Worm (Caenorhabditis elegans) whole organism, young adult: ENCODE measurements around the gene F48E8.3.

ENCODE experiments used
- B0336.3 ChIP-seq: fragments of 200-800 bp; sonication (Bioruptor generic); IDR thresholded peaks from 2 replicates; pipeline ENCODE4 v1.3.6; 2022; ENCODE audit warnings: missing genetic modification characterization, missing compliant biosample characterization
- C06A6.2 ChIP-seq: fragments of 200-800 bp; sonication (Bioruptor generic); conservative IDR thresholded peaks from 2 replicates; pipeline ENCODE4 v1.3.6; 2022; ENCODE audit warnings: missing genetic modification characterization, missing compliant biosample characterization
- D2030.7 ChIP-seq: fragments of 200-800 bp; sonication (Bioruptor generic); IDR thresholded peaks from 2 replicates; pipeline ENCODE4 v1.3.6; 2022; ENCODE audit warnings: missing genetic modification reagents, missing genetic modification characterization, missing compliant biosample characterization
- F37B4.10 ChIP-seq: fragments of 200-800 bp; sonication (Bioruptor generic); IDR thresholded peaks from 2 replicates; pipeline ENCODE4 v1.3.6; 2022; ENCODE audit warnings: missing genetic modification characterization, missing compliant biosample characterization
- F39B2.1 ChIP-seq: fragments of 200-800 bp; sonication (Bioruptor generic); IDR thresholded peaks from 2 replicates; pipeline ENCODE4 v1.3.6; 2022; ENCODE audit warnings: missing genetic modification reagents, missing genetic modification characterization, missing compliant biosample characterization
- F49E8.2 ChIP-seq: sonication (generic microtip); optimal IDR thresholded peaks from 3 replicates; lab custom pipeline; 2017; ENCODE audit warnings: missing genetic modification characterization, mild to moderate bottlenecking, missing compliant biosample characterization, antibody characterized with exemption, moderate library complexity; ENCODE audit not compliant: insufficient read depth
- F52B5.7 ChIP-seq: sonication (generic microtip); optimal IDR thresholded peaks from 2 replicates; lab custom pipeline; 2016; ENCODE audit warnings: mild to moderate bottlenecking, missing genetic modification characterization, missing compliant biosample characterization
- F57C9.4 ChIP-seq: sonication (generic microtip); optimal IDR thresholded peaks from 2 replicates; lab custom pipeline; 2017; ENCODE audit warnings: mild to moderate bottlenecking, missing genetic modification characterization, missing compliant biosample characterization
- atf-7 ChIP-seq: sonication (generic microtip); optimal IDR thresholded peaks from 2 replicates; lab custom pipeline; 2017; ENCODE audit warnings: mild to moderate bottlenecking, missing genetic modification characterization, missing compliant biosample characterization
- athp-1 ChIP-seq: sonication (generic microtip); optimal IDR thresholded peaks from 2 replicates; lab custom pipeline; 2017; ENCODE audit warnings: mild to moderate bottlenecking, missing genetic modification characterization, missing compliant biosample characterization
- attf-3 ChIP-seq: fragments of 200-800 bp; sonication (Bioruptor generic); conservative IDR thresholded peaks from 2 replicates; pipeline ENCODE4 v1.3.6; 2022; ENCODE audit warnings: missing genetic modification reagents, missing genetic modification characterization, missing compliant biosample characterization
- attf-5 ChIP-seq: fragments of 200-800 bp; sonication (Bioruptor generic); optimal IDR thresholded peaks from 2 replicates; lab custom pipeline; 2018; ENCODE audit warnings: mild to moderate bottlenecking, missing genetic modification characterization, missing compliant biosample characterization
- ccch-3 ChIP-seq: fragments of 200-800 bp; sonication (Bioruptor generic); optimal IDR thresholded peaks from 2 replicates; lab custom pipeline; 2018; ENCODE audit warnings: mild to moderate bottlenecking, missing genetic modification characterization, missing compliant biosample characterization
- cebp-1 ChIP-seq, 2 experiments: fragments of 200-800 bp in 1 of 2; sonication (Bioruptor generic) in 1 of 2; sonication (generic microtip) in 1 of 2; IDR thresholded peaks in 1 of 2; optimal IDR thresholded peaks in 1 of 2; 2 replicates each; pipeline versions ENCODE4 v1.3.6 to Lab custom; 2017 to 2022; ENCODE audit warnings: missing compliant biosample characterization in 2 of 2, missing genetic modification characterization in 2 of 2, mild to moderate bottlenecking in 1 of 2, missing genetic modification reagents in 1 of 2, moderate library complexity in 1 of 2
- ceh-100 ChIP-seq: fragments of 200-800 bp; sonication (Bioruptor generic); IDR thresholded peaks from 2 replicates; pipeline ENCODE4 v1.3.6; 2022; ENCODE audit warnings: missing genetic modification reagents, missing genetic modification characterization, missing compliant biosample characterization
- ceh-58 ChIP-seq: fragments of 200-800 bp; sonication (Bioruptor generic); IDR thresholded peaks from 2 replicates; pipeline ENCODE4 v1.3.6; 2022; ENCODE audit warnings: missing genetic modification characterization, missing compliant biosample characterization
- die-1 ChIP-seq: sonication (generic microtip); optimal IDR thresholded peaks from 2 replicates; lab custom pipeline; 2016; ENCODE audit warnings: missing genotype, mild to moderate bottlenecking, missing genetic modification characterization, missing compliant biosample characterization
- dpl-1 ChIP-seq: fragments of 150-350 bp; optimal IDR thresholded peaks from 2 replicates; lab custom pipeline; 2014; ENCODE audit warnings: missing biosample characterization, missing genetic modification reagents, missing genetic modification characterization
- egl-44 ChIP-seq: fragments of 200-800 bp; sonication (Bioruptor generic); IDR thresholded peaks from 2 replicates; pipeline ENCODE4 v1.3.6; 2022; ENCODE audit warnings: missing genetic modification reagents, missing genetic modification characterization, missing compliant biosample characterization
- ekl-4 ChIP-seq: fragments of 200-800 bp; sonication (Bioruptor generic); IDR thresholded peaks from 2 replicates; pipeline ENCODE4 v1.3.6; 2022; ENCODE audit warnings: missing genetic modification reagents, missing genetic modification characterization, missing compliant biosample characterization
- hlh-26 ChIP-seq: fragments of 200-800 bp; sonication (Bioruptor generic); conservative IDR thresholded peaks from 2 replicates; pipeline ENCODE4 v1.3.6; 2022; ENCODE audit warnings: missing genetic modification reagents, missing genetic modification characterization, missing compliant biosample characterization
- hmg-20 ChIP-seq: fragments of 200-800 bp; sonication (Bioruptor generic); IDR thresholded peaks from 2 replicates; pipeline ENCODE4 v1.3.6; 2022; ENCODE audit warnings: missing genetic modification reagents, missing genetic modification characterization, missing compliant biosample characterization
- lin-40 ChIP-seq: sonication (generic microtip); optimal IDR thresholded peaks from 2 replicates; lab custom pipeline; 2016; ENCODE audit warnings: missing genetic modification characterization, mild to moderate bottlenecking, missing compliant biosample characterization, missing genotype, missing genetic modification reagents
- lir-1 ChIP-seq: fragments of 200-800 bp; sonication (Bioruptor generic); conservative IDR thresholded peaks from 2 replicates; pipeline ENCODE4 v1.3.6; 2022; ENCODE audit warnings: missing genetic modification reagents, missing genetic modification characterization, missing compliant biosample characterization
- madf-3 ChIP-seq: fragments of 200-800 bp; sonication (Bioruptor generic); IDR thresholded peaks from 2 replicates; pipeline ENCODE4 v1.3.6; 2022; ENCODE audit warnings: missing genetic modification reagents, missing genetic modification characterization, missing compliant biosample characterization
- mcd-1 ChIP-seq: fragments of 200-800 bp; sonication (Bioruptor generic); IDR thresholded peaks from 2 replicates; pipeline ENCODE4 v1.3.6; 2022; ENCODE audit warnings: missing genetic modification reagents, missing genetic modification characterization, missing compliant biosample characterization
- mes-4 ChIP-seq: sonication (generic microtip); optimal IDR thresholded peaks from 2 replicates; lab custom pipeline; 2016; ENCODE audit warnings: missing genotype, missing genetic modification characterization, missing compliant biosample characterization
- nfya-2 ChIP-seq: fragments of 200-800 bp; sonication (Bioruptor generic); IDR thresholded peaks from 2 replicates; pipeline ENCODE4 v1.3.6; 2022; ENCODE audit warnings: missing genetic modification reagents, missing genetic modification characterization, missing compliant biosample characterization
- repo-1 ChIP-seq: sonication (generic microtip); optimal IDR thresholded peaks from 2 replicates; lab custom pipeline; 2017; ENCODE audit warnings: mild to moderate bottlenecking, missing genetic modification characterization, missing compliant biosample characterization
- snpc-3.4 ChIP-seq: sonication (generic microtip); optimal IDR thresholded peaks from 2 replicates; lab custom pipeline; 2017; ENCODE audit warnings: missing genetic modification characterization, mild to moderate bottlenecking, missing compliant biosample characterization, antibody characterized with exemption, moderate library complexity, missing genotype, missing genetic modification reagents
- tlf-1 ChIP-seq: fragments of 200-800 bp; sonication (Bioruptor generic); optimal IDR thresholded peaks from 2 replicates; lab custom pipeline; 2018; ENCODE audit warnings: mild to moderate bottlenecking, missing genetic modification characterization, missing compliant biosample characterization
- xnd-1 ChIP-seq: sonication (generic microtip); optimal IDR thresholded peaks from 2 replicates; lab custom pipeline; 2016; ENCODE audit warnings: missing genotype, missing genetic modification reagents, missing genetic modification characterization, missing compliant biosample characterization
- zim-3 ChIP-seq: sonication (generic microtip); optimal IDR thresholded peaks from 2 replicates; lab custom pipeline; 2017; ENCODE audit warnings: mild to moderate bottlenecking, missing genetic modification characterization, moderate library complexity, missing compliant biosample characterization
- ztf-18 ChIP-seq: sonication (generic microtip); optimal IDR thresholded peaks from 2 replicates; lab custom pipeline; 2016; ENCODE audit warnings: missing genotype, mild to moderate bottlenecking, missing genetic modification characterization, missing compliant biosample characterization
- ztf-28 ChIP-seq: fragments of 200-800 bp; sonication (Bioruptor generic); IDR thresholded peaks from 2 replicates; pipeline ENCODE4 v1.3.6; 2022; ENCODE audit warnings: missing genetic modification reagents, missing genetic modification characterization, missing compliant biosample characterization

F48E8.3 gene

ce11 chrIII:5449762-5450308 lies 11.3 kb upstream of the F48E8.3 start, which contains the start of gene F48E8.8 (continued):
- TF ChIP-seq madf-3 (no peak), snpc-3.4 (tag; lab: Kevin White, UChicago) (no peak), lin-40 (peak; percentile 21), ztf-18 (tag; lab: Kevin White, UChicago) (peak; percentile 22), ztf-28 (no peak), F49E8.2 (no peak), atf-7 (no peak), egl-44 (GFP tag; lab: Robert Waterston, UW) (0 out of 2 replicates have a peak, but pooled peaks have one; percentile 25), ceh-58 (GFP tag; lab: Robert Waterston, UW) (no peak), ekl-4 (GFP tag; lab: Robert Waterston, UW) (no peak), hmg-20 (GFP tag; lab: Robert Waterston, UW) (no peak), cebp-1 (GFP tag; IDR thresholded peaks at IDR 0.05; lab: Robert Waterston, UW) (0 out of 2 replicates have a peak, but pooled peaks have one; percentile 13), cebp-1 (tag; optimal IDR thresholded peaks at IDR 0.05; lab: Kevin White, UChicago) (peak; percentile 81), mes-4 (no peak), F57C9.4 (tag; lab: Kevin White, UChicago) (no peak), F39B2.1 (no peak), nfya-2 (GFP tag; lab: Robert Waterston, UW) (no peak), dpl-1 (GFP tag; lab: Kevin White, UChicago) (no peak)

ce11 chrIII:5450430-5450829 lies 10.7 kb upstream of the F48E8.3 start, which contains the start of gene paa-1:
Gene paa-1 (plus strand): TSS chrIII:5450730.
- TF ChIP-seq xnd-1 (tag; lab: Kevin White, UChicago) (no peak), zim-3 (tag; lab: Kevin White, UChicago) (no peak), ccch-3 (GFP tag; lab: Kevin White, UChicago) (no peak), die-1 (tag; lab: Kevin White, UChicago) (no peak), attf-5 (GFP tag; lab: Kevin White, UChicago) (no peak), F37B4.10 (GFP tag; lab: Robert Waterston, UW) (no peak), C06A6.2 (GFP tag; lab: Robert Waterston, UW) (no peak), F52B5.7 (tag; lab: Kevin White, UChicago) (no peak), repo-1 (no peak), D2030.7 (GFP tag; lab: Robert Waterston, UW) (no peak), athp-1 (tag; lab: Kevin White, UChicago) (no peak), lir-1 (no peak), mes-4 (no peak), tlf-1 (no peak)

- TF ChIP-seq repo-1 (peak; percentile 19), hlh-26 (no peak), attf-3 (GFP tag; lab: Robert Waterston, UW) (no peak), mcd-1 (0 out of 2 replicates have a peak, but pooled peaks have one; percentile 16), F37B4.10 (GFP tag; lab: Robert Waterston, UW) (no peak), ceh-100 (no peak), B0336.3 (GFP tag; lab: Robert Waterston, UW) (0 out of 2 replicates have a peak, but pooled peaks have one; percentile 18)
Measured at ce11 chrIII:5453290-5453689, 7.9 kb upstream of the F48E8.3 start, which contains the start of gene F48E8.4. Gene F48E8.4 (plus strand): TSS chrIII:5453590.
